Fruit fly (Drosophila melanogaster): ENCODE data around the gene CG42300.
A peak's percentile ranks its signal among the peaks of the same experiment; 100 is the strongest.

The CG42300 gene

dm6 chrX:15552472-15552888 is 3.4 kb downstream of the CG42300 start (continued):
- TF ChIP-seq bsh (GFP tag; optimal IDR thresholded peaks at IDR 0.05), result peak; percentile 8 to 23

dm6 chrX:15549055-15549454 is 6.8 kb downstream of the CG42300 start:
- TF ChIP-seq Jarid2 (GFP tag; optimal IDR thresholded peaks at IDR 0.05) (peak; percentile 45), CG2678 (tag; optimal IDR thresholded peaks at IDR 0.05) (peak; percentile 89), CG42726 (GFP tag; IDR thresholded peaks at IDR 0.05; ENCODE audit: partially characterized antibody) (no peak), emc (GFP tag; optimal IDR thresholded peaks at IDR 0.05) (peak; percentile 67), nerfin-1 (tag; optimal IDR thresholded peaks at IDR 0.05) (peak; percentile 66), gcm2 (GFP tag; optimal IDR thresholded peaks at IDR 0.05) (peak; percentile 50), Hr78 (GFP tag; optimal IDR thresholded peaks at IDR 0.05) (peak in 1 of 2 experiments; percentile 23), luna (GFP tag; optimal IDR thresholded peaks at IDR 0.05) (peak; percentile 66), gro (GFP tag; optimal IDR thresholded peaks at IDR 0.05) (peak; percentile 66), CG6254 (GFP tag; optimal IDR thresholded peaks at IDR 0.05) (no peak), Max (GFP tag; optimal IDR thresholded peaks at IDR 0.05) (peak; percentile 35), zfh2 (GFP tag; optimal IDR thresholded peaks at IDR 0.05) (peak; percentile 66), Hey (tag; optimal IDR thresholded peaks at IDR 0.05) (no peak), CG1647 (GFP tag; optimal IDR thresholded peaks at IDR 0.05) (peak; percentile 39), NFAT (GFP tag; IDR thresholded peaks at IDR 0.05) (peak; percentile 29; the same call in 1 of the 2 replicates), CG13424 (tag; optimal IDR thresholded peaks at IDR 0.05) (peak; percentile 88), CrebB (tag; optimal IDR thresholded peaks at IDR 0.05) (peak; percentile 49), CG3281 (GFP tag; optimal IDR thresholded peaks at IDR 0.05) (peak; percentile 82), Rfx (GFP tag; IDR thresholded peaks at IDR 0.05) (peak; percentile 86), mirr (GFP tag; optimal IDR thresholded peaks at IDR 0.05) (no peak), Hr3 (GFP tag; optimal IDR thresholded peaks at IDR 0.05) (peak; percentile 56), MBD-R2 (GFP tag; IDR thresholded peaks at IDR 0.05) (peak; percentile 39; the same call in 1 of the 2 replicates), GATAe (GFP tag; conservative IDR thresholded peaks at IDR 0.05) (no peak), jigr1 (GFP tag; IDR thresholded peaks at IDR 0.05) (peak; percentile 44; the same call in 1 of the 3 replicates), stc (GFP tag; IDR thresholded peaks at IDR 0.05) (peak; percentile 67; the same call in 1 of the 2 replicates), Chrac-16 (GFP tag; optimal IDR thresholded peaks at IDR 0.05) (peak; percentile 70), CG15696 (tag; optimal IDR thresholded peaks at IDR 0.05) (peak; percentile 41), CG5953 (GFP tag; IDR thresholded peaks at IDR 0.05) (peak; percentile 56; the same call in 1 of the 2 replicates), pfk (GFP tag; optimal IDR thresholded peaks at IDR 0.05) (no peak), inv (GFP tag; IDR thresholded peaks at IDR 0.05; ENCODE audit: partially characterized antibody) (no peak), NC2α (GFP tag; optimal IDR thresholded peaks at IDR 0.05) (peak; percentile 29), jumu (GFP tag; optimal IDR thresholded peaks at IDR 0.05) (peak; percentile 38), tap (tag; optimal IDR thresholded peaks at IDR 0.05) (peak; percentile 68), pnt (GFP tag; optimal IDR thresholded peaks at IDR 0.05) (peak; percentile 72), D19B (GFP tag; optimal IDR thresholded peaks at IDR 0.05) (peak; percentile 53), odd (GFP tag; optimal IDR thresholded peaks at IDR 0.05) (peak; percentile 63), CG14050 (GFP tag; IDR thresholded peaks at IDR 0.05) (peak; percentile 50; the same call in 2 of the 3 replicates), Stat92E (GFP tag; optimal IDR thresholded peaks at IDR 0.05) (no peak), CG17802 (tag; optimal IDR thresholded peaks at IDR 0.05) (no peak), Deaf1 (tag; optimal IDR thresholded peaks at IDR 0.05) (peak; percentile 66), CG15514 (GFP tag; optimal IDR thresholded peaks at IDR 0.05) (peak; percentile 57), tin (GFP tag; optimal IDR thresholded peaks at IDR 0.05) (peak; percentile 59), wor (GFP tag; IDR thresholded peaks at IDR 0.05) (0 out of 2 replicates have a peak, but pooled peaks have one; percentile 46), CG11247 (GFP tag; IDR thresholded peaks at IDR 0.05) (peak; percentile 66; the same call in 1 of the 2 replicates), Fer1 (GFP tag; optimal IDR thresholded peaks at IDR 0.05) (peak; percentile 73), CG12071 (GFP tag; optimal IDR thresholded peaks at IDR 0.05) (peak; percentile 32)

All from whole organism, embryonic.